Worm (Caenorhabditis elegans) whole organism, late embryonic: ENCODE results near the gene srb-17.

Experiments
- C08G9.2 ChIP-seq: sonication (generic microtip); optimal IDR thresholded peaks from 2 replicates; lab custom pipeline; 2016; ENCODE audit warnings: mild to moderate bottlenecking, missing genetic modification characterization, moderate library complexity, missing compliant biosample characterization
- F13H6.1 ChIP-seq: sonication (generic microtip); optimal IDR thresholded peaks from 2 replicates; lab custom pipeline; 2016; ENCODE audit warnings: missing genetic modification characterization, missing compliant biosample characterization
- T23F11.4 ChIP-seq: fragments of 200-800 bp; sonication (Bioruptor generic); optimal IDR thresholded peaks from 2 replicates; lab custom pipeline; 2018; ENCODE audit warnings: mild to moderate bottlenecking, missing genetic modification characterization, missing compliant biosample characterization
- ahr-1 ChIP-seq: sonication (generic microtip); optimal IDR thresholded peaks from 2 replicates; lab custom pipeline; 2016; ENCODE audit warnings: missing genetic modification characterization, missing compliant biosample characterization
- ceh-14 ChIP-seq: sonication (generic microtip); optimal IDR thresholded peaks from 2 replicates; lab custom pipeline; 2016; ENCODE audit warnings: missing genotype, missing genetic modification characterization, missing compliant biosample characterization
- ceh-18 ChIP-seq: sonication (generic microtip); optimal IDR thresholded peaks from 2 replicates; lab custom pipeline; 2016; ENCODE audit warnings: missing genetic modification characterization, missing compliant biosample characterization
- ceh-2 ChIP-seq: sonication (generic microtip); optimal IDR thresholded peaks from 2 replicates; lab custom pipeline; 2016; ENCODE audit warnings: missing genotype, missing genetic modification characterization, missing compliant biosample characterization
- ceh-22 ChIP-seq: sonication (generic microtip); optimal IDR thresholded peaks from 2 replicates; lab custom pipeline; 2017; ENCODE audit warnings: missing biosample characterization, missing genetic modification characterization
- ceh-30 ChIP-seq: fragments of 150-350 bp; optimal IDR thresholded peaks from 2 replicates; lab custom pipeline; 2014; ENCODE audit warnings: missing biosample characterization, missing genetic modification characterization
- ceh-31 ChIP-seq: sonication (generic microtip); optimal IDR thresholded peaks from 2 replicates; lab custom pipeline; 2016; ENCODE audit warnings: missing genetic modification characterization, missing compliant biosample characterization
- ceh-34 ChIP-seq: sonication (generic microtip); optimal IDR thresholded peaks from 2 replicates; lab custom pipeline; 2016; ENCODE audit warnings: mild to moderate bottlenecking, missing genetic modification characterization, missing compliant biosample characterization
- ceh-6 ChIP-seq: fragments of 200-800 bp; sonication (Bioruptor generic); optimal IDR thresholded peaks from 2 replicates; lab custom pipeline; 2018; ENCODE audit warnings: mild to moderate bottlenecking, missing genetic modification characterization, missing compliant biosample characterization
- ceh-9 ChIP-seq: sonication (generic microtip); optimal IDR thresholded peaks from 2 replicates; lab custom pipeline; 2016; ENCODE audit warnings: mild to moderate bottlenecking, missing genetic modification characterization, inconsistent platforms, missing compliant biosample characterization
- che-1 ChIP-seq: sonication (generic microtip); optimal IDR thresholded peaks from 2 replicates; lab custom pipeline; 2016; ENCODE audit warnings: mild to moderate bottlenecking, missing genetic modification characterization, missing compliant biosample characterization
- elt-2 ChIP-seq: sonication (generic microtip); optimal IDR thresholded peaks from 2 replicates; lab custom pipeline; 2016; ENCODE audit warnings: missing genetic modification reagents, missing genetic modification characterization, missing compliant biosample characterization
- elt-4 ChIP-seq: sonication (generic microtip); optimal IDR thresholded peaks from 2 replicates; lab custom pipeline; 2016; ENCODE audit warnings: missing genetic modification characterization, missing compliant biosample characterization
- ets-4 ChIP-seq: sonication (generic microtip); optimal IDR thresholded peaks from 2 replicates; lab custom pipeline; 2016; ENCODE audit warnings: missing genetic modification characterization, missing compliant biosample characterization
- fax-1 ChIP-seq: sonication (generic microtip); optimal IDR thresholded peaks from 2 replicates; lab custom pipeline; 2016; ENCODE audit warnings: missing genotype, missing genetic modification characterization, missing compliant biosample characterization
- gmeb-2 ChIP-seq: sonication (generic microtip); optimal IDR thresholded peaks from 2 replicates; lab custom pipeline; 2016; ENCODE audit warnings: missing genetic modification characterization, inconsistent platforms, missing compliant biosample characterization
- hlh-13 ChIP-seq: fragments of 200-800 bp; sonication (Bioruptor generic); optimal IDR thresholded peaks from 2 replicates; lab custom pipeline; 2018; ENCODE audit warnings: mild to moderate bottlenecking, missing genetic modification characterization, missing compliant biosample characterization
- hlh-15 ChIP-seq: sonication (generic microtip); optimal IDR thresholded peaks from 2 replicates; lab custom pipeline; 2016; ENCODE audit warnings: missing genetic modification characterization, missing compliant biosample characterization
- hlh-6 ChIP-seq: sonication (generic microtip); optimal IDR thresholded peaks from 2 replicates; lab custom pipeline; 2016; ENCODE audit warnings: missing genotype, missing genetic modification characterization, missing compliant biosample characterization
- hlh-8 ChIP-seq: sonication (generic microtip); optimal IDR thresholded peaks from 2 replicates; lab custom pipeline; 2016; ENCODE audit warnings: missing genotype, missing genetic modification characterization, missing compliant biosample characterization
- lim-6 ChIP-seq: sonication (generic microtip); optimal IDR thresholded peaks from 2 replicates; lab custom pipeline; 2016; ENCODE audit warnings: missing genetic modification characterization, missing compliant biosample characterization
- nfya-1 ChIP-seq: sonication (generic microtip); optimal IDR thresholded peaks from 2 replicates; lab custom pipeline; 2017; ENCODE audit warnings: missing genetic modification characterization, mild to moderate bottlenecking, missing compliant biosample characterization, antibody characterized with exemption, moderate library complexity
- nhr-232 ChIP-seq: sonication (generic microtip); optimal IDR thresholded peaks from 2 replicates; lab custom pipeline; 2016; ENCODE audit warnings: missing genetic modification characterization, missing compliant biosample characterization
- npax-4 ChIP-seq: sonication (generic microtip); optimal IDR thresholded peaks from 2 replicates; lab custom pipeline; 2016; ENCODE audit warnings: missing genetic modification characterization, missing compliant biosample characterization
- odd-2 ChIP-seq: sonication (generic microtip); optimal IDR thresholded peaks from 2 replicates; lab custom pipeline; 2017; ENCODE audit warnings: antibody characterized with exemption, mild to moderate bottlenecking, missing genetic modification characterization, missing compliant biosample characterization
- pat-9 ChIP-seq: fragments of 200-800 bp; sonication (Bioruptor generic); optimal IDR thresholded peaks from 2 replicates; lab custom pipeline; 2018; ENCODE audit warnings: mild to moderate bottlenecking, missing genetic modification characterization, moderate library complexity, missing compliant biosample characterization
- pax-1 ChIP-seq: fragments of 150-350 bp; optimal IDR thresholded peaks from 2 replicates; lab custom pipeline; 2014; ENCODE audit warnings: missing biosample characterization, missing genetic modification characterization
- pha-2 ChIP-seq: sonication (generic microtip); optimal IDR thresholded peaks from 2 replicates; lab custom pipeline; 2017; ENCODE audit warnings: mild to moderate bottlenecking, missing genetic modification characterization, missing compliant biosample characterization
- pha-4 ChIP-seq: fragments of 150-350 bp; optimal IDR thresholded peaks from 2 replicates; lab custom pipeline; 2018; ENCODE audit warnings: missing biosample characterization, missing genetic modification reagents, missing genetic modification characterization
- pqm-1 ChIP-seq: sonication (generic microtip); optimal IDR thresholded peaks from 2 replicates; lab custom pipeline; 2016; ENCODE audit warnings: missing genetic modification characterization, missing compliant biosample characterization
- pros-1 ChIP-seq: fragments of 150-350 bp; optimal IDR thresholded peaks from 2 replicates; lab custom pipeline; 2014; ENCODE audit warnings: missing biosample characterization, missing genetic modification reagents, missing genetic modification characterization
- ref-2 ChIP-seq: sonication (generic microtip); optimal IDR thresholded peaks from 2 replicates; lab custom pipeline; 2016; ENCODE audit warnings: missing genetic modification characterization, missing compliant biosample characterization
- sdc-2 ChIP-seq: sonication (generic microtip); optimal IDR thresholded peaks from 2 replicates; lab custom pipeline; 2016; ENCODE audit warnings: missing genotype, missing genetic modification characterization, missing compliant biosample characterization
- tbx-2 ChIP-seq: sonication (generic microtip); optimal IDR thresholded peaks from 2 replicates; lab custom pipeline; 2016; ENCODE audit warnings: missing genetic modification characterization, missing compliant biosample characterization
- tbx-7 ChIP-seq: sonication (generic microtip); optimal IDR thresholded peaks from 2 replicates; lab custom pipeline; 2016; ENCODE audit warnings: missing genotype, missing genetic modification characterization, missing compliant biosample characterization
- ttx-3 ChIP-seq: sonication (generic microtip); optimal IDR thresholded peaks from 2 replicates; lab custom pipeline; 2016; ENCODE audit warnings: missing genetic modification reagents, missing genetic modification characterization, missing compliant biosample characterization
- unc-3 ChIP-seq, 2 experiments: fragments of 200-800 bp in 1 of 2; sonication (Bioruptor generic) in 1 of 2; sonication (generic microtip) in 1 of 2; conservative IDR thresholded peaks in 1 of 2; optimal IDR thresholded peaks in 1 of 2; 2 replicates each; pipeline versions ENCODE4 v1.3.6 to Lab custom; 2016 to 2022; ENCODE audit warnings: missing compliant biosample characterization in 2 of 2, missing genetic modification characterization in 2 of 2, missing genetic modification reagents in 1 of 2
- unc-42 ChIP-seq: sonication (generic microtip); optimal IDR thresholded peaks from 2 replicates; lab custom pipeline; 2016; ENCODE audit warnings: missing genotype, missing genetic modification characterization, missing compliant biosample characterization
- unc-55 ChIP-seq: sonication (generic microtip); optimal IDR thresholded peaks from 2 replicates; lab custom pipeline; 2017; ENCODE audit warnings: missing biosample characterization, missing genetic modification reagents, missing genetic modification characterization
- unc-86 ChIP-seq: sonication (generic microtip); optimal IDR thresholded peaks from 2 replicates; lab custom pipeline; 2016; ENCODE audit warnings: missing genetic modification characterization, missing compliant biosample characterization
- zip-5 ChIP-seq: sonication (generic microtip); optimal IDR thresholded peaks from 2 replicates; lab custom pipeline; 2016; ENCODE audit warnings: missing genetic modification characterization, missing compliant biosample characterization
- ztf-16 ChIP-seq: sonication (generic microtip); optimal IDR thresholded peaks from 2 replicates; lab custom pipeline; 2017; ENCODE audit warnings: missing genetic modification characterization, missing compliant biosample characterization

The srb-17 gene

ce11 chrIV:10500481-10500880 lies 43.4 kb upstream of the srb-17 start:
- TF ChIP-seq tbx-7 (tag; lab: Kevin White, UChicago) (no peak), unc-42 (peak; percentile 80)

ce11 chrIV:10499948-10500356 lies 42.9 kb upstream of the srb-17 start:
- TF ChIP-seq ztf-16 (tag; lab: Kevin White, UChicago) (no peak), unc-55 (GFP tag; lab: Kevin White, UChicago) (peak; percentile 51), ceh-18 (tag; lab: Kevin White, UChicago) (peak; percentile 63), nfya-1 (tag; lab: Kevin White, UChicago) (peak; percentile 70), C08G9.2 (tag; lab: Kevin White, UChicago) (no peak), tbx-2 (tag; lab: Kevin White, UChicago) (peak; percentile 11), unc-42 (peak; percentile 15), sdc-2 (tag; lab: Kevin White, UChicago) (no peak), pros-1 (tag; lab: Kevin White, UChicago) (no peak), ceh-31 (tag; lab: Kevin White, UChicago) (peak; percentile 66), fax-1 (peak; percentile 36), pha-4 (tag; lab: Kevin White, UChicago) (no peak), ceh-14 (tag; lab: Kevin White, UChicago) (peak; percentile 49)
- TF ChIP-seq, all 69 proteins: peak for 8

DNA sequence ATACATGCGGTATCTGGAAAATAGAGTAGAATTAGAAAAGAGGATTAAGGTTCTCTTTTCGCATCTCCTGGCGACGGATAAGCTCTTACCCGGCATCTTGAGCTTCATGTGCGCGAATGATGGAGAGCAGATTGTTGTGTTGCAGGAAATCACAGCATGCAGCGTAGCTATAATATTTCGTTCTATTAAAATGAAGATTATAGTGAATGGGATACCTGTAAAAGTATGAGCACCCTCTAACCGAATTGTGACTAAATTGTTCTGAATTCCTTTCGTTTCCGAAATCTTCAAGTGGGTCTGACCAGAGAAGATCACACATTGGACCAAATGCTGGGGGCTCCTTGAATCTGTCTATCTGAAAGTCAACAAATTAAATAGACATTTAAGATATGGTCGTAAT lies 41.4 kb upstream of the srb-17 start:
- TF ChIP-seq lim-6 (tag; lab: Kevin White, UChicago) (no peak), gmeb-2 (tag; lab: Kevin White, UChicago) (no peak), nhr-232 (tag; lab: Kevin White, UChicago) (no peak), npax-4 (tag; lab: Kevin White, UChicago) (no peak), ahr-1 (tag; lab: Kevin White, UChicago) (no peak), hlh-8 (no peak), ceh-22 (tag; lab: Kevin White, UChicago) (no peak)

- TF ChIP-seq tbx-7 (tag; lab: Kevin White, UChicago) (no peak), che-1 (no peak), hlh-8 (peak; percentile 3), pros-1 (tag; lab: Kevin White, UChicago) (no peak), hlh-13 (GFP tag; lab: Kevin White, UChicago) (no peak), unc-86 (tag; lab: Kevin White, UChicago) (no peak), T23F11.4 (GFP tag; lab: Kevin White, UChicago) (no peak), ceh-34 (no peak)
These were observed 32.4 kb upstream of the srb-17 start for ce11 chrIV:10489409-10489808.

ce11 chrIV:10483607-10484117 lies 26.6 kb upstream of the srb-17 start, which contains the start of the genes F01D4.5 and ced-5:
Gene F01D4.5, minus strand, starts transcription at chrIV:10483657.
Gene ced-5, plus strand, starts transcription at chrIV:10484110.
- peak; percentile 53 for TF ChIP-seq unc-86 (tag; lab: Kevin White, UChicago)
- peak; percentile 78 for TF ChIP-seq hlh-8
- peak; percentile 87 for TF ChIP-seq zip-5 (tag; lab: Kevin White, UChicago)
- TF ChIP-seq ceh-31 (tag; lab: Kevin White, UChicago), result peak; percentile 91
- TF ChIP-seq nfya-1 (tag; lab: Kevin White, UChicago), result peak; percentile 25
- TF ChIP-seq unc-55 (GFP tag; lab: Kevin White, UChicago), result no peak
- TF ChIP-seq elt-4 (tag; lab: Kevin White, UChicago), result no peak
- TF ChIP-seq odd-2 (tag; lab: Kevin White, UChicago), result no peak
- TF ChIP-seq elt-2 (tag; lab: Kevin White, UChicago), result peak; percentile 79
- TF ChIP-seq pqm-1 (tag; lab: Kevin White, UChicago), result peak; percentile 38
- TF ChIP-seq lim-6 (tag; lab: Kevin White, UChicago), result peak; percentile 62
- no peak for TF ChIP-seq ceh-9 (tag; lab: Kevin White, UChicago)
- no peak for TF ChIP-seq pax-1 (tag; lab: Kevin White, UChicago)
- TF ChIP-seq pha-2 (tag; lab: Kevin White, UChicago), result no peak
- peak; percentile 26 for TF ChIP-seq hlh-6 (tag; lab: Kevin White, UChicago)
- no peak for TF ChIP-seq hlh-15 (tag; lab: Kevin White, UChicago)
- no peak for TF ChIP-seq pat-9 (tag; lab: Kevin White, UChicago)
- no peak for TF ChIP-seq unc-3 (GFP tag; conservative IDR thresholded peaks at IDR 0.05; lab: Robert Waterston, UW)
- no peak for TF ChIP-seq unc-3 (tag; optimal IDR thresholded peaks at IDR 0.05; lab: Kevin White, UChicago)
- peak; percentile 77 for TF ChIP-seq ets-4
- peak; percentile 26 for TF ChIP-seq F13H6.1 (tag; lab: Kevin White, UChicago)
- TF ChIP-seq ttx-3 (tag; lab: Kevin White, UChicago), result peak; percentile 45
- no peak for TF ChIP-seq ceh-30 (tag; lab: Kevin White, UChicago)
- TF ChIP-seq ref-2, result peak; percentile 73
- peak; percentile 93 for TF ChIP-seq ceh-2 (tag; lab: Kevin White, UChicago)
- TF ChIP-seq ceh-6 (GFP tag; lab: Kevin White, UChicago), result no peak
